Fruit fly (Drosophila melanogaster) whole organism, prepupa: ENCODE measurements around the gene CG4074.

Source experiments
- CG10631 ChIP-seq: fragments of 200-800 bp; sonication (Bioruptor generic); optimal IDR thresholded peaks from 2 replicates; lab custom pipeline; 2016; ENCODE audit warnings: missing biosample characterization, missing genetic modification characterization
- CG10669 ChIP-seq: fragments of 200-800 bp; sonication (Bioruptor generic); optimal IDR thresholded peaks from 3 replicates; lab custom pipeline; 2018; ENCODE audit warnings: missing biosample characterization, mild to moderate bottlenecking, missing genetic modification characterization, moderate library complexity
- CG11902 ChIP-seq: fragments of 200-800 bp; sonication (Bioruptor generic); optimal IDR thresholded peaks from 3 replicates; lab custom pipeline; 2016; ENCODE audit warnings: missing biosample characterization, missing genetic modification characterization
- CG15336 ChIP-seq: fragments of 200-800 bp; sonication (Bioruptor generic); IDR thresholded peaks from 2 replicates; pipeline ENCODE4 v1.3.6; 2022; ENCODE audit warnings: missing biosample characterization, missing genetic modification characterization
- CG16779 ChIP-seq: fragments of 200-800 bp; sonication (Bioruptor generic); optimal IDR thresholded peaks from 3 replicates; lab custom pipeline; 2017; ENCODE audit warnings: missing biosample characterization, mild to moderate bottlenecking, missing genetic modification characterization
- CG32006 ChIP-seq: fragments of 200-800 bp; sonication (Bioruptor generic); optimal IDR thresholded peaks from 3 replicates; lab custom pipeline; 2017; ENCODE audit warnings: missing biosample characterization, mild to moderate bottlenecking, missing genetic modification characterization
- CG34406 ChIP-seq: fragments of 200-800 bp; sonication (Bioruptor generic); optimal IDR thresholded peaks from 3 replicates; lab custom pipeline; 2016; ENCODE audit warnings: missing biosample characterization, missing genetic modification characterization
- CG3919 ChIP-seq: fragments of 200-800 bp; sonication (Bioruptor generic); optimal IDR thresholded peaks from 3 replicates; lab custom pipeline; 2016; ENCODE audit warnings: missing biosample characterization, missing genetic modification characterization
- CG6163 ChIP-seq: fragments of 200-800 bp; sonication (Bioruptor generic); IDR thresholded peaks from 3 replicates; pipeline ENCODE4 v1.3.6; 2022; ENCODE audit warnings: missing biosample characterization, missing genetic modification characterization
- CG6276 ChIP-seq: fragments of 200-800 bp; sonication (Bioruptor generic); optimal IDR thresholded peaks from 2 replicates; lab custom pipeline; 2017; ENCODE audit warnings: missing biosample characterization, mild to moderate bottlenecking, missing genetic modification characterization
- CG6792 ChIP-seq: fragments of 200-800 bp; sonication (Bioruptor generic); optimal IDR thresholded peaks from 3 replicates; lab custom pipeline; 2016; ENCODE audit warnings: missing biosample characterization, missing genetic modification characterization
- CG7368 ChIP-seq: fragments of 200-800 bp; sonication (Bioruptor generic); optimal IDR thresholded peaks from 3 replicates; lab custom pipeline; 2016; ENCODE audit warnings: missing biosample characterization, missing genetic modification characterization
- CG8319 ChIP-seq: fragments of 200-800 bp; sonication (Bioruptor generic); optimal IDR thresholded peaks from 3 replicates; lab custom pipeline; 2016; ENCODE audit warnings: missing biosample characterization, missing genetic modification characterization
- CG9139 ChIP-seq: fragments of 200-800 bp; sonication (Bioruptor generic); optimal IDR thresholded peaks from 3 replicates; lab custom pipeline; 2017; ENCODE audit warnings: missing biosample characterization, mild to moderate bottlenecking, missing genetic modification characterization
- Ets21C ChIP-seq: fragments of 200-800 bp; sonication (Bioruptor generic); optimal IDR thresholded peaks from 3 replicates; lab custom pipeline; 2016; ENCODE audit warnings: missing biosample characterization, missing genetic modification characterization
- Lpt ChIP-seq: fragments of 200-800 bp; sonication (Bioruptor generic); optimal IDR thresholded peaks from 3 replicates; lab custom pipeline; 2016; ENCODE audit warnings: missing biosample characterization, missing genetic modification characterization
- Met ChIP-seq: fragments of 200-800 bp; sonication (Bioruptor generic); optimal IDR thresholded peaks from 3 replicates; lab custom pipeline; 2016; ENCODE audit warnings: missing biosample characterization, missing genetic modification characterization
- OdsH ChIP-seq: fragments of 200-800 bp; sonication (Bioruptor generic); optimal IDR thresholded peaks from 3 replicates; lab custom pipeline; 2016; ENCODE audit warnings: missing biosample characterization, missing genetic modification characterization
- Smox ChIP-seq: fragments of 200-800 bp; sonication (Bioruptor generic); optimal IDR thresholded peaks from 3 replicates; lab custom pipeline; 2016; ENCODE audit warnings: missing biosample characterization, missing genetic modification characterization
- Sox102F ChIP-seq: fragments of 200-800 bp; sonication (Bioruptor generic); optimal IDR thresholded peaks from 2 replicates; lab custom pipeline; 2016; ENCODE audit warnings: missing biosample characterization, mild to moderate bottlenecking, missing genetic modification characterization
- Sox14 ChIP-seq: fragments of 200-800 bp; sonication (Bioruptor generic); optimal IDR thresholded peaks from 3 replicates; lab custom pipeline; 2016; ENCODE audit warnings: missing biosample characterization, missing genetic modification characterization
- Sox15 ChIP-seq: fragments of 200-800 bp; sonication (Bioruptor generic); optimal IDR thresholded peaks from 3 replicates; lab custom pipeline; 2016; ENCODE audit warnings: missing biosample characterization, missing genetic modification characterization
- acj6 ChIP-seq: fragments of 200-800 bp; sonication (Bioruptor generic); optimal IDR thresholded peaks from 3 replicates; lab custom pipeline; 2016; ENCODE audit warnings: missing biosample characterization, missing genetic modification characterization
- dsx ChIP-seq: fragments of 200-800 bp; optimal IDR thresholded peaks from 3 replicates; lab custom pipeline; 2019; ENCODE audit warnings: missing biosample characterization, mild to moderate bottlenecking, missing genetic modification characterization, moderate library complexity; ENCODE audit not compliant: poor library complexity, severe bottlenecking
- eg ChIP-seq: fragments of 200-800 bp; sonication (Bioruptor generic); IDR thresholded peaks from 3 replicates; pipeline ENCODE4 v1.3.6; 2022; ENCODE audit warnings: missing biosample characterization, missing genetic modification characterization
- esn ChIP-seq: fragments of 200-800 bp; sonication (Bioruptor generic); optimal IDR thresholded peaks from 2 replicates; lab custom pipeline; 2016; ENCODE audit warnings: missing biosample characterization, mild to moderate bottlenecking, missing genetic modification characterization, moderate library complexity
- fd59A ChIP-seq: fragments of 200-800 bp; sonication (Bioruptor generic); optimal IDR thresholded peaks from 2 replicates; lab custom pipeline; 2017; ENCODE audit warnings: missing biosample characterization, mild to moderate bottlenecking, missing genetic modification characterization, missing genetic modification reagents
- fd85E ChIP-seq: fragments of 200-800 bp; sonication (Bioruptor generic); optimal IDR thresholded peaks from 3 replicates; lab custom pipeline; 2016; ENCODE audit warnings: missing biosample characterization, missing genetic modification characterization
- lz ChIP-seq: fragments of 200-800 bp; sonication (Bioruptor generic); optimal IDR thresholded peaks from 3 replicates; lab custom pipeline; 2016; ENCODE audit warnings: missing biosample characterization, missing genetic modification characterization
- pdm3 ChIP-seq: fragments of 200-800 bp; sonication (Bioruptor generic); optimal IDR thresholded peaks from 3 replicates; lab custom pipeline; 2016; ENCODE audit warnings: missing biosample characterization, missing genetic modification characterization
- salr ChIP-seq, 2 experiments: fragments of 200-800 bp; sonication (Bioruptor generic); optimal IDR thresholded peaks; 3 replicates each; lab custom pipeline; 2016 to 2018; ENCODE audit warnings: missing biosample characterization in 2 of 2, missing genetic modification characterization in 2 of 2, mild to moderate bottlenecking in 1 of 2
- spab ChIP-seq: fragments of 200-800 bp; sonication (Bioruptor generic); optimal IDR thresholded peaks from 2 replicates; lab custom pipeline; 2017; ENCODE audit warnings: missing biosample characterization, mild to moderate bottlenecking, missing genetic modification characterization, missing genetic modification reagents
- ss ChIP-seq, 2 experiments: fragments of 200-800 bp; sonication (Bioruptor generic); optimal IDR thresholded peaks; 2 replicates in 1 of 2; 3 replicates in 1 of 2; lab custom pipeline; 2017 to 2018; ENCODE audit warnings: mild to moderate bottlenecking in 2 of 2, missing biosample characterization in 2 of 2, missing genetic modification characterization in 2 of 2, moderate library complexity in 1 of 2
- svp ChIP-seq: fragments of 200-800 bp; sonication (Bioruptor generic); peaks from one replicate; lab custom pipeline; 2016; ENCODE audit warnings: missing biosample characterization, missing genetic modification characterization

CG4074 gene

DNA sequence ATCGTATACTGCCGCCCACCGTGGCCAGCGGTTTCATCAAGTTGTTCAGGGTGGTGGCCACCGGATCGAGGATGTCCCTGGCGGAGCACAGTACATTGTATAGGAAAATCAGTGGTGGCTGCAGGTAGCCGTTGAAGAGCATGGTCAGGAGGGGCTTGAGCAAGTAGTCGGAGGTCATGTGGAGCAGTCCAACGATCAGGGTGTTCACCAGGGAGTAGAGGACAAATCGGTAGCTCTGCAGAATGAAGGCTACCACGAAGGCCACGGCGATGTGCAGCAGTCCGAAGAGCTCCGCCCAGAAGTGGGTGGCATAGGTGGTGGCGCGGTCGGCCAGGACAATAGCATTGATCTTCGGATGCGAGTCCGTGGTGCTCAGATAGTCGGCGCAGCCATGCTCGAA, 28.1 kb upstream of the CG4074 start:
- no peak for TF ChIP-seq Ets21C (GFP tag; lab: Kevin White, UChicago)
- no peak for TF ChIP-seq CG3919 (GFP tag; lab: Kevin White, UChicago)
- TF ChIP-seq Smox (GFP tag; lab: Kevin White, UChicago), result no peak
- no peak for TF ChIP-seq dsx (GFP tag; lab: Kevin White, UChicago)
- no peak for TF ChIP-seq CG6792 (GFP tag; lab: Kevin White, UChicago)
- TF ChIP-seq CG7368 (GFP tag; lab: Kevin White, UChicago), result no peak
- no peak for TF ChIP-seq CG34406
- no peak for TF ChIP-seq CG16779 (tag; lab: Kevin White, UChicago)
- TF ChIP-seq CG6163, result no peak
- TF ChIP-seq spab (GFP tag; lab: Kevin White, UChicago), result no peak
- no peak for TF ChIP-seq CG8319
- TF ChIP-seq Met (GFP tag; lab: Kevin White, UChicago), result no peak
- TF ChIP-seq eg (GFP tag; lab: Robert Waterston, UW), result no peak
- TF ChIP-seq Lpt (GFP tag; lab: Kevin White, UChicago), result no peak
- no peak for TF ChIP-seq CG6276 (GFP tag; lab: Kevin White, UChicago)

DNA sequence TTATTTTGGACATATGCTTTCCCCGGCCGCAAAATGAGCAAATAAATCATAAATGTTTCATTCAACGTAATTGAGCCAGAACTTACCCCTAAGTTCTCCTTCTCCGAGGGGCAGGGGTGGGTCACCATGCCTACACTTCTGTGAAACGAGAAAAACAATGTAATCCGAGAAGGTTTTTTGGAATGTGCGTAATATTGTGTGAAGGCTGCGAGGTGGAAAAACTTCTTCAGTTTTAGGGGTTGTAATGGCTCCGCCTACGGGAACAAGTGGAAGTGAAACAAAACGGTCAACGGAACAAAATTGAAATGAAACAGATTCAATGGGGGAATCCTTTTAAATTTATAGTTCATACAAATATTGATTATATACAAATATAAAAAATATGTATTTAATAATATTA, 27.5 kb upstream of the CG4074 start:
- no peak for TF ChIP-seq CG7368 (GFP tag; lab: Kevin White, UChicago)
- TF ChIP-seq CG11902 (GFP tag; lab: Kevin White, UChicago), result no peak

DNA sequence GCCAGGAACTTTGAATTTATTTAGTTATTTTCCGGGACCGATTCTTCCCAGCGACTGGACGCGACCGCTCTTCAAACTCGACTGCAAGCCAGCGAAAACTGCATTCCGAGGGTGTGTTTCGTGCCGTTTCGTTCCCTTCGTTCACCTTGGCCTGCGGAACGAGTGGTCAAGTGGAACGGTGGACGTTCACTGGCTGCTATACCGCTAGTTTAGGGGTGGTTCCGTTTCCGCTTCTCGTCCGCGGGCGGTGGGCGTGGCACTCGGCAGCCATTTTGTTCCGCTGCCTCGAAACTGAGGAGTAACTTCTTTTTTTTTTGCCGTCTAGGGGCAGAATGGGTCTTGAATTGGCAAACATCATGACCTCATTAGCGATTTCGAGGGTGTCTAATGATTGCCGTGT, 23.4 kb upstream of the CG4074 start, which contains the start of gene Six4:
TSS of gene Six4 (minus strand) at position 85 of the 400 bp plus-strand sequence.
- TF ChIP-seq CG9139 (GFP tag; lab: Kevin White, UChicago) (no peak), Sox102F (no peak), CG7368 (GFP tag; lab: Kevin White, UChicago) (no peak), Met (GFP tag; lab: Kevin White, UChicago) (no peak), CG15336 (no peak), fd59A (no peak), acj6 (no peak), OdsH (no peak), dsx (GFP tag; lab: Kevin White, UChicago) (no peak), spab (GFP tag; lab: Kevin White, UChicago) (no peak), eg (GFP tag; lab: Robert Waterston, UW) (no peak), fd85E (GFP tag; lab: Kevin White, UChicago) (no peak), esn (GFP tag; lab: Kevin White, UChicago) (no peak), CG10669 (GFP tag; lab: Kevin White, UChicago) (no peak)

DNA sequence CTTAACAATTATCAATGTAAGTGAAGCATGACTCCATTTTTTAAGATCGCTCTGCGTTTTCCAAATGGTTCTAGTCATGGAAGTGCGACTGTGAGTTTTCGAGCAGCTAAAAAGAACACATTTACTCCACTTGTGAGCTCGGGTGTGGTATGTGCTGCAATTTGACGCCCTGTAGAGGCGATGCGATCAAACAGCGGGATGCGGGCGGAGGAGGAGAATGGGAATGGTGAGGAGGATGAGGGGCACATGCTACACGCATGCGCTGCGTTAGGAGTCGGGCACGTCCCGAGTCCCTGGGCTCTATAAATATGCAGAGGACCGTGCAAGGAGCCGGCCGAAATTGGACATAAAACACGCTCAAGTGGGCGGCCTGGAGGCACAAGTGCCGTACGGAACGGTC, 20.0 kb upstream of the CG4074 start:
- TF ChIP-seq CG6163, result no peak
- TF ChIP-seq CG34406, result no peak
- TF ChIP-seq Sox15, result no peak
- no peak for TF ChIP-seq Ets21C (GFP tag; lab: Kevin White, UChicago)
- TF ChIP-seq Met (GFP tag; lab: Kevin White, UChicago), result no peak
- TF ChIP-seq CG32006 (GFP tag; lab: Kevin White, UChicago), result no peak
- no peak for TF ChIP-seq CG10631 (GFP tag; lab: Kevin White, UChicago)
- no peak for TF ChIP-seq svp (GFP tag; lab: Kevin White, UChicago)
- no peak for TF ChIP-seq ss (GFP tag; optimal IDR thresholded peaks at IDR 0.05; lab: Kevin White, UChicago)
- TF ChIP-seq lz, result no peak
- no peak for TF ChIP-seq pdm3 (GFP tag; lab: Kevin White, UChicago)
- TF ChIP-seq CG6792 (GFP tag; lab: Kevin White, UChicago), result no peak
- TF ChIP-seq Sox14, result no peak
- TF ChIP-seq spab (GFP tag; lab: Kevin White, UChicago), result no peak
- TF ChIP-seq salr (GFP tag; optimal IDR thresholded peaks at IDR 0.05; lab: Kevin White, UChicago), result no peak
- TF ChIP-seq esn (GFP tag; lab: Kevin White, UChicago), result no peak
- TF ChIP-seq, all 60 proteins: peak for 0
